Worm (Caenorhabditis elegans) whole organism, L2 larva: ENCODE results near the gene msp-58.

Experiments used
- ZK546.5 ChIP-seq: sonication (generic microtip); optimal IDR thresholded peaks from 2 replicates; lab custom pipeline; 2017; ENCODE audit warnings: missing biosample characterization, missing genetic modification characterization
- ama-1 ChIP-seq: fragments of 150-350 bp; optimal IDR thresholded peaks from 2 replicates; lab custom pipeline; 2018; ENCODE audit warnings: inconsistent platforms
- nhr-77 ChIP-seq: fragments of 150-350 bp; optimal IDR thresholded peaks from 2 replicates; lab custom pipeline; 2014; ENCODE audit warnings: missing biosample characterization, missing genetic modification characterization
- peb-1 ChIP-seq: fragments of 150-350 bp; optimal IDR thresholded peaks from 2 replicates; lab custom pipeline; 2014; ENCODE audit warnings: missing biosample characterization, missing genetic modification characterization
- snpc-4 ChIP-seq: fragments of 150-350 bp; optimal IDR thresholded peaks from 2 replicates; lab custom pipeline; 2014; ENCODE audit warnings: missing biosample characterization, missing genetic modification characterization
- unc-39 ChIP-seq: fragments of 150-350 bp; optimal IDR thresholded peaks from 2 replicates; lab custom pipeline; 2014; ENCODE audit warnings: missing biosample characterization, missing genetic modification characterization

DNA sequence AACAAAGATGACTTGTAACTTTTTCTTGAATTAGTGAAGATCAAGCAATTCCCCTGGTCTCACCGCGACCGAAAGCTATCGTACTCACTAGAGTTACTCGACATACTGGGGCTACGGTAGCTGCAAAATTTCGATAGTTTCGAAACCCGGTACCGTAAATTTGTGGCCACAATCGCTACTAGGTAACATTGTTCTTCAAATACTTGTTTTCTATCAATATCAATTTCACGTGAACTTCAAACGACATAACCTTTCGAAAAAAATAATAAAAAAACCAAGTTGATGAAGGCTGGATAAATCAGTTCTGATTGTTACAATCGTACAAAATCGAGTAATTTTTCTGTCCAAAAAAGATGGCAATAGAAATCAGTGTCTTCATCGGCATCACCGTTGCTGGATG, 35.9 kb upstream of the msp-58 start, which contains the start of gene F36H12.3:
- no peak for TF ChIP-seq ama-1
- no peak for TF ChIP-seq nhr-77 (tag; lab: Kevin White, UChicago)
- TF ChIP-seq peb-1 (tag; lab: Kevin White, UChicago): no peak
- no peak for TF ChIP-seq unc-39
- TF ChIP-seq ZK546.5 (tag; lab: Kevin White, UChicago): no peak
- TF ChIP-seq snpc-4: no peak
